Fruit fly (Drosophila melanogaster): ENCODE data around the gene alpha-Man-Ia.

Gene alpha-Man-Ia

dm6 chrX:10362127-10362526, 36.4 kb upstream of the alpha-Man-Ia start:
- no peak for TF ChIP-seq insv (optimal IDR thresholded peaks at IDR 0.05)
- TF ChIP-seq Myc (optimal IDR thresholded peaks at IDR 0.05): no peak
- TF ChIP-seq psq (optimal IDR thresholded peaks at IDR 0.05): no peak
- TF ChIP-seq h (optimal IDR thresholded peaks at IDR 0.05): no peak
- no peak for TF ChIP-seq ttk (optimal IDR thresholded peaks at IDR 0.05)
- TF ChIP-seq Sin3A (optimal IDR thresholded peaks at IDR 0.05): no peak

dm6 chrX:10347979-10348692, 22.4 kb upstream of the alpha-Man-Ia start:
- no peak for TF ChIP-seq insv (optimal IDR thresholded peaks at IDR 0.05)
- TF ChIP-seq h (optimal IDR thresholded peaks at IDR 0.05): no peak
- TF ChIP-seq psq (optimal IDR thresholded peaks at IDR 0.05): no peak
- TF ChIP-seq Sin3A (optimal IDR thresholded peaks at IDR 0.05): no peak

dm6 chrX:10340492-10340891, 14.7 kb upstream of the alpha-Man-Ia start:
- TF ChIP-seq insv (optimal IDR thresholded peaks at IDR 0.05) (no peak), Myc (optimal IDR thresholded peaks at IDR 0.05) (no peak), h (optimal IDR thresholded peaks at IDR 0.05) (no peak), psq (optimal IDR thresholded peaks at IDR 0.05) (no peak), Sin3A (optimal IDR thresholded peaks at IDR 0.05) (no peak), ttk (optimal IDR thresholded peaks at IDR 0.05) (no peak)

- TF ChIP-seq Myc (optimal IDR thresholded peaks at IDR 0.05): no peak
Measured at dm6 chrX:10333352-10333751, 7.6 kb upstream of the alpha-Man-Ia start, which contains the start of gene CG43740. Gene CG43740, plus strand, starts transcription at chrX:10333652.

- TF ChIP-seq Myc (optimal IDR thresholded peaks at IDR 0.05) (no peak), insv (optimal IDR thresholded peaks at IDR 0.05) (no peak), ttk (optimal IDR thresholded peaks at IDR 0.05) (no peak), psq (optimal IDR thresholded peaks at IDR 0.05) (no peak), h (optimal IDR thresholded peaks at IDR 0.05) (no peak), Sin3A (optimal IDR thresholded peaks at IDR 0.05) (no peak)
Measured at dm6 chrX:10331718-10332117, 6.0 kb upstream of the alpha-Man-Ia start, which contains the start of gene CG15306. Gene CG15306, minus strand, starts transcription at chrX:10331818.

dm6 chrX:10329659-10330289, 4.0 kb upstream of the alpha-Man-Ia start, which contains the start of gene Gip:
Gene Gip, minus strand, starts transcription at chrX:10329872.
- TF ChIP-seq Myc (optimal IDR thresholded peaks at IDR 0.05) (no peak), ttk (optimal IDR thresholded peaks at IDR 0.05) (no peak), psq (optimal IDR thresholded peaks at IDR 0.05) (no peak), Sin3A (optimal IDR thresholded peaks at IDR 0.05) (no peak), insv (optimal IDR thresholded peaks at IDR 0.05) (no peak), h (optimal IDR thresholded peaks at IDR 0.05) (no peak)

dm6 chrX:10326346-10326830, 630 bp upstream of the alpha-Man-Ia start, which contains the start of gene CG2909:
Gene CG2909, plus strand, starts transcription at chrX:10326464.
- peak; percentile 16 for TF ChIP-seq psq (optimal IDR thresholded peaks at IDR 0.05)
- TF ChIP-seq Sin3A (optimal IDR thresholded peaks at IDR 0.05): no peak

- TF ChIP-seq Sin3A (optimal IDR thresholded peaks at IDR 0.05) (no peak), psq (optimal IDR thresholded peaks at IDR 0.05) (no peak), Myc (optimal IDR thresholded peaks at IDR 0.05) (no peak), insv (optimal IDR thresholded peaks at IDR 0.05) (no peak), h (optimal IDR thresholded peaks at IDR 0.05) (no peak), ttk (optimal IDR thresholded peaks at IDR 0.05) (no peak)
Measured at dm6 chrX:10324836-10325566, 757 bp downstream of the alpha-Man-Ia start.

dm6 chrX:10322292-10322691, 3.5 kb downstream of the alpha-Man-Ia start:
- TF ChIP-seq insv (optimal IDR thresholded peaks at IDR 0.05) (no peak), Myc (optimal IDR thresholded peaks at IDR 0.05) (no peak), h (optimal IDR thresholded peaks at IDR 0.05) (no peak)

- TF ChIP-seq Sin3A (optimal IDR thresholded peaks at IDR 0.05) (no peak), ttk (optimal IDR thresholded peaks at IDR 0.05) (no peak), h (optimal IDR thresholded peaks at IDR 0.05) (no peak), Myc (optimal IDR thresholded peaks at IDR 0.05) (no peak), psq (optimal IDR thresholded peaks at IDR 0.05) (no peak), insv (optimal IDR thresholded peaks at IDR 0.05) (no peak)
Measured at dm6 chrX:10320425-10320978, 5.3 kb downstream of the alpha-Man-Ia start.

- TF ChIP-seq psq (optimal IDR thresholded peaks at IDR 0.05): no peak
- TF ChIP-seq ttk (optimal IDR thresholded peaks at IDR 0.05): no peak
- TF ChIP-seq h (optimal IDR thresholded peaks at IDR 0.05): no peak
Measured at dm6 chrX:10318962-10319571, 6.7 kb downstream of the alpha-Man-Ia start.

- TF ChIP-seq ttk (optimal IDR thresholded peaks at IDR 0.05) (no peak), insv (optimal IDR thresholded peaks at IDR 0.05) (no peak), Sin3A (optimal IDR thresholded peaks at IDR 0.05) (no peak), psq (optimal IDR thresholded peaks at IDR 0.05) (no peak), Myc (optimal IDR thresholded peaks at IDR 0.05) (no peak), h (optimal IDR thresholded peaks at IDR 0.05) (no peak)
Measured at dm6 chrX:10318416-10318961, 7.3 kb downstream of the alpha-Man-Ia start.
